Fruit fly (Drosophila melanogaster) whole organism, embryonic: ENCODE results near the gene Stat92E.

Experiments used
- Atf6 ChIP-seq: fragments of 200-800 bp; sonication (Bioruptor generic); IDR thresholded peaks from 2 replicates; pipeline ENCODE4 v1.3.6; 2022; ENCODE audit warnings: missing biosample characterization, missing genetic modification characterization
- BEAF-32 ChIP-seq: fragments of 200-800 bp; sonication (Bioruptor generic); optimal IDR thresholded peaks from 3 replicates; lab custom pipeline; 2017; ENCODE audit warnings: missing biosample characterization, missing genetic modification characterization, mild to moderate bottlenecking, moderate library complexity, missing genetic modification reagents
- CG10431 ChIP-seq: fragments of 200-800 bp; sonication (Bioruptor generic); optimal IDR thresholded peaks from 3 replicates; lab custom pipeline; 2018; ENCODE audit warnings: missing biosample characterization, mild to moderate bottlenecking, missing genetic modification characterization
- CG11093 ChIP-seq: fragments of 200-800 bp; sonication (Bioruptor generic); IDR thresholded peaks from 3 replicates; pipeline ENCODE4 v1.3.6; 2022; ENCODE audit warnings: missing biosample characterization, missing genetic modification characterization
- CG12071 ChIP-seq: fragments of 200-800 bp; sonication (Bioruptor generic); optimal IDR thresholded peaks from 3 replicates; lab custom pipeline; 2018; ENCODE audit warnings: missing biosample characterization, mild to moderate bottlenecking, missing genetic modification characterization
- CG13296 ChIP-seq: fragments of 200-800 bp; sonication (Bioruptor generic); optimal IDR thresholded peaks from 3 replicates; lab custom pipeline; 2018; ENCODE audit warnings: missing biosample characterization, mild to moderate bottlenecking, missing genetic modification characterization
- CG14014 ChIP-seq: fragments of 200-800 bp; sonication (Bioruptor generic); IDR thresholded peaks from 2 replicates; pipeline ENCODE4 v1.3.6; 2022; ENCODE audit warnings: missing biosample characterization, missing genetic modification characterization
- CG14050 ChIP-seq: fragments of 200-800 bp; sonication (Bioruptor generic); IDR thresholded peaks from 3 replicates; pipeline ENCODE4 v1.3.6; 2022; ENCODE audit warnings: missing biosample characterization, missing genetic modification characterization
- CG17361 ChIP-seq: fragments of 200-800 bp; sonication (Bioruptor generic); IDR thresholded peaks from 3 replicates; pipeline ENCODE4 v1.3.6; 2022; ENCODE audit warnings: missing biosample characterization, missing genetic modification characterization
- CG18011 ChIP-seq: fragments of 200-800 bp; sonication (Bioruptor generic); optimal IDR thresholded peaks from 2 replicates; lab custom pipeline; 2017; ENCODE audit warnings: missing biosample characterization, missing genetic modification characterization, mild to moderate bottlenecking, moderate library complexity, missing genotype
- CG18619 ChIP-seq: fragments of 200-800 bp; sonication (Bioruptor generic); optimal IDR thresholded peaks from 3 replicates; lab custom pipeline; 2017; ENCODE audit warnings: missing biosample characterization, mild to moderate bottlenecking, missing genetic modification characterization
- CG2129 ChIP-seq: fragments of 200-800 bp; sonication (Bioruptor generic); IDR thresholded peaks from 2 replicates; pipeline ENCODE4 v1.3.6; 2022; ENCODE audit warnings: missing biosample characterization, missing genetic modification characterization; ENCODE audit not compliant: partially characterized antibody
- CG2199 ChIP-seq: fragments of 200-800 bp; sonication (Bioruptor generic); IDR thresholded peaks from 3 replicates; pipeline ENCODE4 v1.3.6; 2022; ENCODE audit warnings: missing biosample characterization, missing genetic modification characterization
- CG32532 ChIP-seq: fragments of 200-800 bp; sonication (Bioruptor generic); IDR thresholded peaks from 2 replicates; pipeline ENCODE4 v1.3.6; 2022; ENCODE audit warnings: missing biosample characterization, missing genetic modification characterization
- CG34224 ChIP-seq: fragments of 200-800 bp; sonication (Bioruptor generic); IDR thresholded peaks from 3 replicates; pipeline ENCODE4 v1.3.6; 2022; ENCODE audit warnings: missing biosample characterization, missing genetic modification characterization; ENCODE audit not compliant: partially characterized antibody
- CG4360 ChIP-seq: fragments of 200-800 bp; sonication (Bioruptor generic); IDR thresholded peaks from 2 replicates; pipeline ENCODE4 v1.3.6; 2022; ENCODE audit warnings: missing biosample characterization, missing genetic modification characterization
- CG7271 ChIP-seq: fragments of 200-800 bp; sonication (Bioruptor generic); optimal IDR thresholded peaks from 2 replicates; lab custom pipeline; 2018; ENCODE audit warnings: missing biosample characterization, mild to moderate bottlenecking, missing genetic modification characterization, moderate library complexity
- CG7556 ChIP-seq: fragments of 200-800 bp; sonication (Bioruptor generic); optimal IDR thresholded peaks from 2 replicates; lab custom pipeline; 2017; ENCODE audit warnings: missing biosample characterization, mild to moderate bottlenecking, missing genetic modification characterization
- D ChIP-seq, 2 experiments: fragments of 200-800 bp in 1 of 2; fragments of >200 bp in 1 of 2; sonication (Bioruptor generic) in 1 of 2; optimal IDR thresholded peaks; 2 replicates in 1 of 2; 3 replicates in 1 of 2; lab custom pipeline; 2017; ENCODE audit warnings: mild to moderate bottlenecking in 1 of 2, missing biosample characterization in 1 of 2, missing genetic modification characterization in 1 of 2, missing genetic modification reagents in 1 of 2
- Dbx ChIP-seq: fragments of 200-800 bp; sonication (Bioruptor generic); IDR thresholded peaks from 3 replicates; pipeline ENCODE4 v1.3.6; 2022; ENCODE audit warnings: missing biosample characterization, missing genetic modification characterization
- MESR4 ChIP-seq: fragments of 200-800 bp; sonication (Bioruptor generic); optimal IDR thresholded peaks from 2 replicates; lab custom pipeline; 2018; ENCODE audit warnings: missing biosample characterization, mild to moderate bottlenecking, missing genetic modification characterization, moderate library complexity
- Mad ChIP-seq: fragments of 200-800 bp; sonication (Bioruptor generic); optimal IDR thresholded peaks from 2 replicates; lab custom pipeline; 2016; ENCODE audit warnings: missing biosample characterization, missing genetic modification characterization
- NC2β ChIP-seq: fragments of 200-800 bp; sonication (Bioruptor generic); optimal IDR thresholded peaks from 2 replicates; lab custom pipeline; 2016; ENCODE audit warnings: missing biosample characterization, missing genetic modification characterization
- NFAT ChIP-seq: fragments of 200-800 bp; sonication (Bioruptor generic); IDR thresholded peaks from 2 replicates; pipeline ENCODE4 v1.3.6; 2022; ENCODE audit warnings: missing biosample characterization, missing genetic modification characterization
- Nf-YB ChIP-seq: fragments of 200-800 bp; sonication (Bioruptor generic); optimal IDR thresholded peaks from 3 replicates; lab custom pipeline; 2019; ENCODE audit warnings: missing biosample characterization, mild to moderate bottlenecking, missing genetic modification characterization, moderate library complexity
- Ptx1 ChIP-seq: fragments of 200-800 bp; sonication (Bioruptor generic); IDR thresholded peaks from 2 replicates; pipeline ENCODE4 v1.3.6; 2022; ENCODE audit warnings: missing biosample characterization, missing genetic modification characterization
- Six4 ChIP-seq: fragments of 200-800 bp; sonication (Bioruptor generic); optimal IDR thresholded peaks from 2 replicates; lab custom pipeline; 2016; ENCODE audit warnings: missing biosample characterization, missing genetic modification characterization
- Tbp ChIP-seq: fragments of >200 bp; optimal IDR thresholded peaks from 2 replicates; lab custom pipeline; 2018; ENCODE audit warnings: missing biosample characterization, missing genetic modification characterization
- fd64A ChIP-seq: fragments of 200-800 bp; sonication (Bioruptor generic); optimal IDR thresholded peaks from 3 replicates; lab custom pipeline; 2018; ENCODE audit warnings: missing biosample characterization, mild to moderate bottlenecking, missing genetic modification characterization
- gce ChIP-seq: fragments of 200-800 bp; sonication (Bioruptor generic); IDR thresholded peaks from 3 replicates; pipeline ENCODE4 v1.3.6; 2022; ENCODE audit warnings: missing biosample characterization, missing genetic modification characterization
- gcm ChIP-seq: fragments of 200-800 bp; sonication (Bioruptor generic); optimal IDR thresholded peaks from 2 replicates; lab custom pipeline; 2019; ENCODE audit warnings: missing biosample characterization, mild to moderate bottlenecking, missing genetic modification characterization, moderate library complexity
- gsb-n ChIP-seq: fragments of 200-800 bp; sonication (Bioruptor generic); optimal IDR thresholded peaks from 3 replicates; lab custom pipeline; 2018; ENCODE audit warnings: missing biosample characterization, mild to moderate bottlenecking, missing genetic modification characterization
- hkb ChIP-seq, 2 experiments: fragments of 200-800 bp in 1 of 2; fragments of >200 bp in 1 of 2; sonication (Bioruptor generic) in 1 of 2; IDR thresholded peaks in 1 of 2; optimal IDR thresholded peaks in 1 of 2; 2 replicates each; pipeline versions ENCODE4 v1.3.6 to Lab custom; 2017 to 2022; ENCODE audit warnings: missing biosample characterization in 1 of 2, missing genetic modification characterization in 1 of 2
- lilli ChIP-seq: fragments of 200-800 bp; sonication (Bioruptor generic); optimal IDR thresholded peaks from 3 replicates; lab custom pipeline; 2016; ENCODE audit warnings: missing biosample characterization, missing genetic modification characterization
- nom ChIP-seq: fragments of 200-800 bp; sonication (Bioruptor generic); optimal IDR thresholded peaks from 2 replicates; lab custom pipeline; 2017; ENCODE audit warnings: missing biosample characterization, missing genetic modification characterization, mild to moderate bottlenecking, moderate library complexity, missing genetic modification reagents
- pfk ChIP-seq: fragments of 200-800 bp; sonication (Bioruptor generic); optimal IDR thresholded peaks from 2 replicates; lab custom pipeline; 2018; ENCODE audit warnings: missing biosample characterization, mild to moderate bottlenecking, missing genetic modification characterization, moderate library complexity
- sd ChIP-seq: fragments of 200-800 bp; sonication (Bioruptor generic); optimal IDR thresholded peaks from 3 replicates; lab custom pipeline; 2018; ENCODE audit warnings: missing biosample characterization, mild to moderate bottlenecking, missing genetic modification characterization, moderate library complexity
- shn ChIP-seq: fragments of 200-800 bp; sonication (Bioruptor generic); optimal IDR thresholded peaks from 3 replicates; lab custom pipeline; 2016; ENCODE audit warnings: missing biosample characterization, missing genetic modification characterization
- sug ChIP-seq: fragments of 200-800 bp; optimal IDR thresholded peaks from 2 replicates; lab custom pipeline; 2019; ENCODE audit warnings: missing biosample characterization, mild to moderate bottlenecking, missing genetic modification characterization, moderate library complexity
- tgo ChIP-seq: fragments of 200-800 bp; sonication (Bioruptor generic); IDR thresholded peaks from 3 replicates; pipeline ENCODE4 v1.3.6; 2022; ENCODE audit warnings: missing biosample characterization, missing genetic modification characterization
- tll ChIP-seq, 2 experiments: fragments of 200-800 bp in 1 of 2; fragments of >200 bp in 1 of 2; sonication (Bioruptor generic) in 1 of 2; optimal IDR thresholded peaks; 2 replicates each; lab custom pipeline; 2017 to 2019; ENCODE audit warnings: missing biosample characterization in 2 of 2, missing genetic modification characterization in 2 of 2, mild to moderate bottlenecking in 1 of 2, moderate library complexity in 1 of 2
- trem ChIP-seq: fragments of 200-800 bp; optimal IDR thresholded peaks from 3 replicates; lab custom pipeline; 2019; ENCODE audit warnings: missing biosample characterization, mild to moderate bottlenecking, missing genetic modification characterization, moderate library complexity
- vnd ChIP-seq: fragments of 200-800 bp; sonication (Bioruptor generic); IDR thresholded peaks from 3 replicates; pipeline ENCODE4 v1.3.6; 2022; ENCODE audit warnings: missing biosample characterization, missing genetic modification characterization; ENCODE audit not compliant: partially characterized antibody
- zfh1 ChIP-seq: fragments of 200-800 bp; sonication (Bioruptor generic); IDR thresholded peaks from 3 replicates; pipeline ENCODE4 v1.3.6; 2022; ENCODE audit warnings: missing biosample characterization, missing genetic modification characterization

Stat92E gene

dm6 chr3R:20595145-20595812, 43.2 kb upstream of the Stat92E start (continued):
- no peak for TF ChIP-seq gcm
- TF ChIP-seq CG14050 (GFP tag; lab: Robert Waterston, UW): no peak

- TF ChIP-seq MESR4 (GFP tag; lab: Kevin White, UChicago) (no peak), Ptx1 (GFP tag; lab: Robert Waterston, UW) (peak; percentile 89), Nf-YB (peak; percentile 84), CG7556 (GFP tag; lab: Kevin White, UChicago) (peak; percentile 95), Tbp (GFP tag; lab: Kevin White, UChicago) (no peak), nom (peak; percentile 88), sug (peak; percentile 52), CG12071 (GFP tag; lab: Kevin White, UChicago) (no peak), Six4 (peak; percentile 91), hkb (optimal IDR thresholded peaks at IDR 0.05; lab: Kevin White, UChicago) (no peak), hkb (GFP tag; IDR thresholded peaks at IDR 0.05; lab: Robert Waterston, UW) (peak; percentile 77), CG14014 (GFP tag; lab: Robert Waterston, UW) (peak; percentile 68), Atf6 (GFP tag; lab: Robert Waterston, UW) (peak; percentile 28; the same call in 1 of the 2 replicates), Dbx (GFP tag; lab: Robert Waterston, UW) (peak; percentile 65), CG18619 (GFP tag; lab: Kevin White, UChicago) (peak; percentile 85), CG17361 (GFP tag; lab: Robert Waterston, UW) (peak; percentile 98), NC2β (GFP tag; lab: Kevin White, UChicago) (no peak), NFAT (GFP tag; lab: Robert Waterston, UW) (0 out of 2 replicates have a peak, but pooled peaks have one; percentile 8), D (optimal IDR thresholded peaks at IDR 0.05; lab: Kevin White, UChicago) (no peak), D (GFP tag; optimal IDR thresholded peaks at IDR 0.05; lab: Kevin White, UChicago) (peak; percentile 95), lilli (GFP tag; lab: Kevin White, UChicago) (peak; percentile 40), fd64A (GFP tag; lab: Kevin White, UChicago) (peak; percentile 23), CG7271 (peak; percentile 88), CG34224 (no peak), tll (GFP tag; optimal IDR thresholded peaks at IDR 0.05; lab: Kevin White, UChicago) (peak in 1 of 2 experiments; percentile 81), sd (tag; lab: Kevin White, UChicago) (peak; percentile 59), tgo (peak; percentile 84), CG13296 (GFP tag; lab: Kevin White, UChicago) (peak; percentile 83), CG2199 (GFP tag; lab: Robert Waterston, UW) (peak; percentile 75; the same call in 1 of the 3 replicates), gsb-n (tag; lab: Kevin White, UChicago) (peak; percentile 98), Mad (no peak), CG18011 (GFP tag; lab: Kevin White, UChicago) (peak; percentile 47), BEAF-32 (GFP tag; lab: Kevin White, UChicago) (no peak), CG32532 (peak; percentile 77), CG10431 (GFP tag; lab: Kevin White, UChicago) (peak; percentile 74), zfh1 (GFP tag; lab: Robert Waterston, UW) (peak; percentile 80), trem (tag; lab: Kevin White, UChicago) (peak; percentile 90), CG4360 (GFP tag; lab: Robert Waterston, UW) (peak; percentile 68), pfk (GFP tag; lab: Kevin White, UChicago) (peak; percentile 13), CG11093 (peak; percentile 69; the same call in 2 of the 3 replicates), shn (GFP tag; lab: Kevin White, UChicago) (no peak), gce (peak; percentile 74), vnd (GFP tag; lab: Robert Waterston, UW) (no peak), CG2129 (GFP tag; lab: Robert Waterston, UW) (no peak)
Observed at dm6 chr3R:20594194-20595144, 42.4 kb upstream of the Stat92E start.
